Worm (Caenorhabditis elegans) whole organism, L4 larva: Measurements from ENCODE around the gene daf-41.
A peak's percentile ranks its signal among the peaks of the same experiment; 100 is the strongest.

ENCODE experiments used
- ama-1 ChIP-seq: fragments of 150-350 bp; optimal IDR thresholded peaks from 2 replicates; lab custom pipeline; 2014; ENCODE audit warnings: inconsistent platforms, mixed read lengths
- ceh-32 ChIP-seq: sonication (generic microtip); optimal IDR thresholded peaks from 2 replicates; lab custom pipeline; 2016; ENCODE audit warnings: mild to moderate bottlenecking, missing genetic modification characterization, missing compliant biosample characterization; ENCODE audit not compliant: poor library complexity
- daf-16 ChIP-seq, 3 experiments: sonication (generic microtip); optimal IDR thresholded peaks; 2 replicates each; lab custom pipeline; 2016 to 2017; ENCODE audit warnings: missing genetic modification characterization in 3 of 3, missing genetic modification reagents in 3 of 3, mild to moderate bottlenecking in 2 of 3, missing compliant biosample characterization in 2 of 3, missing biosample characterization in 1 of 3, moderate library complexity in 1 of 3
- fos-1 ChIP-seq: fragments of 150-350 bp; optimal IDR thresholded peaks from 2 replicates; lab custom pipeline; 2014; ENCODE audit warnings: missing biosample characterization, missing genetic modification characterization
- lin-39 ChIP-seq: fragments of 150-350 bp; optimal IDR thresholded peaks from 2 replicates; lab custom pipeline; 2014; ENCODE audit warnings: missing biosample characterization, missing genetic modification reagents, missing genetic modification characterization
- mdt-29 ChIP-seq: fragments of 200-800 bp; sonication (Bioruptor generic); IDR thresholded peaks from 2 replicates; pipeline ENCODE4 v1.3.6; 2022; ENCODE audit warnings: missing genetic modification reagents, missing genetic modification characterization, missing compliant biosample characterization
- pqm-1 ChIP-seq: sonication (generic microtip); optimal IDR thresholded peaks from 2 replicates; lab custom pipeline; 2017; ENCODE audit warnings: missing biosample characterization, missing genetic modification characterization
- sdz-12 ChIP-seq: fragments of 200-800 bp; sonication (Bioruptor generic); optimal IDR thresholded peaks from 2 replicates; lab custom pipeline; 2018; ENCODE audit warnings: mild to moderate bottlenecking, missing genetic modification characterization, missing compliant biosample characterization
- unc-130 ChIP-seq: sonication (generic microtip); optimal IDR thresholded peaks from 2 replicates; lab custom pipeline; 2016; ENCODE audit warnings: missing genetic modification reagents, missing genetic modification characterization, missing compliant biosample characterization
- unc-62 ChIP-seq, 3 experiments: fragments of 150-350 bp in 1 of 3; sonication (generic microtip); optimal IDR thresholded peaks in 2 of 3; peaks in 1 of 3; 1 replicate in 1 of 3; 2 replicates in 2 of 3; lab custom pipeline; 2014 to 2017; ENCODE audit warnings: missing biosample characterization in 3 of 3, missing genetic modification characterization in 3 of 3, missing genetic modification reagents in 3 of 3, missing genotype in 1 of 3

DNA sequence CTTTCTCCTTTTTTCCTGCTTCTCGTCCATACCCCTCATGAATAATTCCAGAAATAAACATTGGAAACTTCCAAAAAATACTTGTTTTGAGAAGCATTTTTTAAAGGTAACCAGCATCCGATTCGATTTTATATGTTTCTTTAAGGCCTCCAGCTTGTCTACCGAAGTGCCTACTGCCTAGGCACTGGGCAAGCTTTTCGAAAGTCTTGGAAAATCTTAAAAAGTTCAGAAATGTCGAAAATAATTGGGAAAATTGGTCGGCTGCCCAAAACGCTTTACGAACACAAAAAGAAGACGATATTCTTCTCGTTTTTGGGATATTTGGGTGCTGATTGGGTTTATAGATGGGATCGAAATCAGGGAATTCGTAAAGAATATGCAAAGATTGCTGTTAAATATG, 47.1 kb upstream of the daf-41 start, which contains the start of gene F52C9.3:
- TF ChIP-seq daf-16 (GFP tag; optimal IDR thresholded peaks at IDR 0.05; lab: Kevin White, UChicago), result no peak
- peak; percentile 23 for TF ChIP-seq daf-16 (tag; optimal IDR thresholded peaks at IDR 0.05; lab: Kevin White, UChicago)
- TF ChIP-seq fos-1 (tag; lab: Kevin White, UChicago), result no peak
- no peak for TF ChIP-seq mdt-29 (GFP tag; lab: Robert Waterston, UW)
- no peak for TF ChIP-seq sdz-12 (GFP tag; lab: Kevin White, UChicago)
- no peak for TF ChIP-seq unc-130 (GFP tag; lab: Kevin White, UChicago)
- TF ChIP-seq ceh-32 (tag; lab: Kevin White, UChicago), result no peak
- no peak for TF ChIP-seq pqm-1 (tag; lab: Kevin White, UChicago)
- peak in 1 of 2 experiments; percentile 42 for TF ChIP-seq unc-62 (GFP tag; optimal IDR thresholded peaks at IDR 0.05 in 1 of 2; lab: Kevin White, UChicago)
- TF ChIP-seq unc-62 (tag; optimal IDR thresholded peaks at IDR 0.05; lab: Kevin White, UChicago), result no peak
- peak; percentile 82 for TF ChIP-seq ama-1 (lab: Kevin White, UChicago)
- no peak for TF ChIP-seq lin-39 (tag; lab: Kevin White, UChicago)
